Worm (Caenorhabditis elegans) whole organism, late embryonic: ENCODE results near the gene cutl-2.

Source experiments
- C38D4.7 ChIP-seq: fragments of 200-800 bp; sonication (Bioruptor generic); optimal IDR thresholded peaks from 2 replicates; lab custom pipeline; 2018; ENCODE audit warnings: mild to moderate bottlenecking, missing genetic modification characterization, moderate library complexity, missing compliant biosample characterization
- ceh-9 ChIP-seq: sonication (generic microtip); optimal IDR thresholded peaks from 2 replicates; lab custom pipeline; 2016; ENCODE audit warnings: mild to moderate bottlenecking, missing genetic modification characterization, inconsistent platforms, missing compliant biosample characterization
- dmd-4 ChIP-seq: sonication (generic microtip); optimal IDR thresholded peaks from 2 replicates; lab custom pipeline; 2016; ENCODE audit warnings: borderline replicate concordance, missing genetic modification characterization, missing compliant biosample characterization
- elt-4 ChIP-seq: sonication (generic microtip); optimal IDR thresholded peaks from 2 replicates; lab custom pipeline; 2016; ENCODE audit warnings: missing genetic modification characterization, missing compliant biosample characterization
- hlh-30 ChIP-seq: sonication (generic microtip); optimal IDR thresholded peaks from 2 replicates; lab custom pipeline; 2017; ENCODE audit warnings: antibody characterized with exemption, missing genetic modification characterization, missing compliant biosample characterization; ENCODE audit not compliant: insufficient read depth
- lin-11 ChIP-seq: fragments of 200-800 bp; sonication (Bioruptor generic); optimal IDR thresholded peaks from 2 replicates; lab custom pipeline; 2018; ENCODE audit warnings: mild to moderate bottlenecking, missing genetic modification characterization, missing compliant biosample characterization
- nhr-11 ChIP-seq: fragments of 150-350 bp; optimal IDR thresholded peaks from 2 replicates; lab custom pipeline; 2014; ENCODE audit warnings: missing biosample characterization, missing genetic modification characterization
- rnt-1 ChIP-seq: sonication (generic microtip); optimal IDR thresholded peaks from 2 replicates; lab custom pipeline; 2016; ENCODE audit warnings: missing genetic modification characterization, missing compliant biosample characterization
- tbx-7 ChIP-seq: sonication (generic microtip); optimal IDR thresholded peaks from 2 replicates; lab custom pipeline; 2016; ENCODE audit warnings: missing genotype, missing genetic modification characterization, missing compliant biosample characterization

- TF ChIP-seq nhr-11 (tag; lab: Kevin White, UChicago) (no peak), C38D4.7 (GFP tag; lab: Kevin White, UChicago) (no peak), hlh-30 (tag; lab: Kevin White, UChicago) (no peak), dmd-4 (tag; lab: Kevin White, UChicago) (no peak), lin-11 (no peak), rnt-1 (tag; lab: Kevin White, UChicago) (no peak), ceh-9 (tag; lab: Kevin White, UChicago) (no peak), tbx-7 (tag; lab: Kevin White, UChicago) (no peak), elt-4 (tag; lab: Kevin White, UChicago) (no peak)
These were observed 44.0 kb downstream of the cutl-2 start, which contains the start of gene ZK1320.13 for ce11 chrII:9680493-9680892.
